Worm (Caenorhabditis elegans): Measurements from ENCODE around the gene aakg-4.

- TF ChIP-seq pha-4 (GFP tag; IDR thresholded peaks at IDR 0.05) (no peak), pha-4 (tag; optimal IDR thresholded peaks at IDR 0.05) (no peak), php-3 (GFP tag; IDR thresholded peaks at IDR 0.05) (peak; percentile 41; the same call in 1 of the 2 replicates), nhr-11 (tag; optimal IDR thresholded peaks at IDR 0.05) (peak; percentile 31), lin-13 (GFP tag; optimal IDR thresholded peaks at IDR 0.05) (no peak), F44E2.7 (GFP tag; IDR thresholded peaks at IDR 0.05) (no peak), dmd-6 (GFP tag; IDR thresholded peaks at IDR 0.05) (peak; percentile 57)
Measured at ce11 chrX:2287977-2288387, 31.2 kb downstream of the aakg-4 start.
